Worm (Caenorhabditis elegans): ENCODE results near the gene T19D2.13.

Gene T19D2.13

DNA sequence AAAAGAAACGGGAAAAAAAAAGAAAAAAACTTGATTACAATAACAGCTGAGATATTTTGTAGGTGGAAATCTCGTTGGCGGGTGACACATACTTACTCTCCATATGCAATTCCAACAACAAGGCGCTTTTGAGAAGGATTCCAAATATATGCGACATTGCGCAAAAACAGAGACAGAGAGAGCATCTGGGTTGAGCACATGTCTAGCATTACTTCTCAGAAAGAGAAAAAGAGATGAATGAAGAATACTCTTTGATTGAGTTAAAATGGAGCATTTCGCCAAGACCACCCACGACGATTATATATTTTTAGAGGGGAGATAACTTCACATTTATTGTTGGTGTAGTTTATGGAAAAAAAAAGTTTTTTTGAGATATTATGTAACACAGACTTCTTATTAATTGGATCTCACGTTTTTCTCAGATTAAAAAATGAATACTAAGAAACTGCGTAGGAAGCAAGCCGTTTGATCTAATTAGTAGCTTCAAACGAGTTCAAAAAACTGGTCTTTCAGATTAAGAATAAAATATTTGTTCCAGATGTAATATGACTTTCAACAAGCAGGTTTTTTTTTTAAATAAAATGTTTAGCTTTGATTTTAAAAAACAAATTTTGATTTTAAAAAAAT, 2.9 kb upstream of the T19D2.13 start:
- TF ChIP-seq unc-42 (tag; optimal IDR thresholded peaks at IDR 0.05) (peak; percentile 38), nfya-1 (tag; optimal IDR thresholded peaks at IDR 0.05) (no peak)

DNA sequence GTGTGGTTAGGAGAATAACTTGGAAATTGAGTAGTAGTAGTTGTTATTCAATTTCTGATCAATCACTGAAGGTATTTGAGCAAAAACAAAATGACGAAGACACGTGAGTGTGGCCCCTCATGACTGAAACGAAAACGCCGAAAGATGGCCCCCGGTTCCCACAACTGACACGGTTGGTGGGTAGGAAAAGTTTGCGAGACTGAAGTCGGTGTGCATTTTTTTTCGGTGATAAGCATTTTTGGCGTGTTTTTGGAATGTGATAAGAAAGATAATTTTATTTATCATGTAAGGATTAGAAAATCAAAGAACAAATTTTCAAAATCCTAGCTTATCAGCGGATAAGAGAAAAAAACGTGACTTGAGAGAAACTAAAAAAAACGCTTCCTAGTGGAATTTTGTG, 1.9 kb upstream of the T19D2.13 start:
- TF ChIP-seq sox-2 (GFP tag; IDR thresholded peaks at IDR 0.05) (no peak), ztf-16 (tag; optimal IDR thresholded peaks at IDR 0.05) (no peak), elt-2 (tag; optimal IDR thresholded peaks at IDR 0.05) (peak; percentile 35)

DNA sequence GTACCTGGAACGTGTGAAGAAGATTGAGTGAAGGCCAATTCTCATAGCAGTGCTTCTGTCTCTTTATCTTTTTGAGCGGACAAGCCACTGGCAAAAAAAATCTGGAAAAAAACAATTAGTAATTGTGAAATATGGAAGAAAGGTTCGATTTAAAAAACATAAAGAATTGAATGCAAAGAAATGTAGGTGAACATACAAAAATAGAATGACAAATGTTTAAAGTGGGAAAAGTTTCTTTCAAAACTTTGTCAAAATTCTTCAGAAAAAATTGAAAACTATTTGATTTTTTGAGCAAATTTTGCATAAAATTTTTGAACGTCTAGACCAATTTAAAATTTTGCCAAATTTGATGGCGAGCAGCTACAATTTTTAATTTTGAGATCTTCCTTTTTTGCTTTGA, 1.0 kb upstream of the T19D2.13 start, which contains the start of gene ptp-4A2:
Gene ptp-4A2 (minus strand): TSS at position 101 of the 400 bp plus-strand sequence.
- TF ChIP-seq ceh-14 (tag; optimal IDR thresholded peaks at IDR 0.05), result no peak
- no peak for TF ChIP-seq lin-11 (tag; optimal IDR thresholded peaks at IDR 0.05)
- TF ChIP-seq fkh-6 (tag; optimal IDR thresholded peaks at IDR 0.05), result no peak
- TF ChIP-seq ceh-2 (tag; optimal IDR thresholded peaks at IDR 0.05), result no peak
- TF ChIP-seq ceh-34 (tag; optimal IDR thresholded peaks at IDR 0.05), result no peak
- TF ChIP-seq ahr-1 (tag; optimal IDR thresholded peaks at IDR 0.05), result no peak
- TF ChIP-seq sdc-2 (tag; optimal IDR thresholded peaks at IDR 0.05), result no peak
- TF ChIP-seq pat-9 (tag; optimal IDR thresholded peaks at IDR 0.05), result no peak
- no peak for TF ChIP-seq ceh-22 (tag; optimal IDR thresholded peaks at IDR 0.05)
- no peak for TF ChIP-seq ceh-31 (tag; optimal IDR thresholded peaks at IDR 0.05)
- TF ChIP-seq eyg-1 (tag; optimal IDR thresholded peaks at IDR 0.05), result no peak

DNA sequence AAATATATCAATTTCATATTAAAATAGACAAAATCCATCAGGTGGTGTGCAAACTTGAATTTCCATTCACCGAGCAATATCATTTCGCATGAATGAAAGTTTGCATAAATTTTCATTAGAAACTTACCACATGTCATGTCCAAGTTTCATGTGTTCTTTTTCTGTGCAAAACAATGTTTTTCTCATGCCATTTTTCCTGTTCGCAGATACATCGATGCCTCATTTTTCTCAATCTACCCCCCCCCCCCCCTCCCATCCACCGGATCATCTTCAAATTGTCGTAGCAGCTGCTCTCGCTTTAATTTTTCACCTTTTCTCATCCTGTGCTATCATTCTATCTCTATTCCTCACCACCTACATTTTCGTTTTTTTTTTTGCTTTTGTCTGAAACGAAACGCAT, 3.2 kb downstream of the T19D2.13 start, which contains the start of gene T19D2.3:
Gene T19D2.3 (plus strand): TSS at position 301 of the 400 bp plus-strand sequence.
- no peak for TF ChIP-seq ceh-45 (GFP tag; IDR thresholded peaks at IDR 0.05)
- no peak for TF ChIP-seq sox-4 (tag; optimal IDR thresholded peaks at IDR 0.05)

DNA sequence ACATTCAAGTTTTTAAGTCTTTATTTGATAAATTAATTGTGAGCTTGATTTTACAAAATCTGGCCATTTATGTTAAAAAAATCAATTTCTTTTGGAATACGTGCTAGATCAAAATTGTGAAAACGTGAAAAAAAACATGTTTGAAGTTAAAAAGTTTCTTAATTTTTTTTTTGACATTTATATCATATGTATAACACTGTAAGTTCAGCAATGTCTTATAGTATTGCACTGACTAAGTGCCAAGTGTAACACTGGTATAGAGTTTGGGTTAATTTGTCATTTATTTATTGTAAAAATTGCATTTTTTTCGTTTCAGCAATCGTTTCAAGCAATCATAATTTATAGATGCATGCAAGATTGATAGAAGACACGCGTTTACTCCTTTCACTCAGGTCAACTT, 4.3 kb downstream of the T19D2.13 start:
- TF ChIP-seq ceh-24 (tag; optimal IDR thresholded peaks at IDR 0.05) (no peak), ztf-16 (tag; optimal IDR thresholded peaks at IDR 0.05) (no peak), hlh-13 (GFP tag; optimal IDR thresholded peaks at IDR 0.05) (no peak), npax-4 (tag; optimal IDR thresholded peaks at IDR 0.05) (no peak), ama-1 (optimal IDR thresholded peaks at IDR 0.05) (no peak), Y22D7AL.16 (tag; optimal IDR thresholded peaks at IDR 0.05) (no peak)

DNA sequence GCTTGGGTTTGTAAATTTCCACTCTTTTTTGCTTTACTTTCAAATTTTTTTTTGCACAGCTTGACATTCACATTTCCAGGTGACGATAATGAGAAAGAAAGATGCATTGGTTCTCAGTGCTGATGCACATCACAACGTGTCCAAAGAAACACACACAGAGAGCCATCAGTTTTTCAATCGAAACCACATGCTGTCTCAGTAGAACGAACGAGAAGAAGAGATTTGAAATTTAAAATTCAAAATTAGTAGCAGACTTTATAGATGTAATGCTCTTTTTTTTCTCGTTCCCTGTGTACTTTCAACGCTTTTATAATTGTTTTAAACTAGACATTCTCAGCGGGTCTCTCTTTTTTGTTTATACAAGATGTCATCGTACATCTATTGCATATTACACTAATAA, 4.7 kb downstream of the T19D2.13 start:
- TF ChIP-seq fax-1 (tag; optimal IDR thresholded peaks at IDR 0.05) (no peak), T23F11.4 (GFP tag; optimal IDR thresholded peaks at IDR 0.05) (no peak), rnt-1 (tag; optimal IDR thresholded peaks at IDR 0.05) (no peak), ttx-3 (tag; optimal IDR thresholded peaks at IDR 0.05) (no peak), nfya-1 (tag; optimal IDR thresholded peaks at IDR 0.05) (no peak), ceh-19 (GFP tag; optimal IDR thresholded peaks at IDR 0.05) (no peak), C08G9.2 (tag; optimal IDR thresholded peaks at IDR 0.05) (no peak), che-1 (tag; optimal IDR thresholded peaks at IDR 0.05) (no peak), K02D7.2 (tag; optimal IDR thresholded peaks at IDR 0.05) (no peak), hlh-15 (tag; optimal IDR thresholded peaks at IDR 0.05) (no peak), sox-2 (GFP tag; IDR thresholded peaks at IDR 0.05) (no peak), hlh-13 (GFP tag; optimal IDR thresholded peaks at IDR 0.05) (no peak), ceh-30 (tag; optimal IDR thresholded peaks at IDR 0.05) (no peak), pha-4 (tag; optimal IDR thresholded peaks at IDR 0.05) (no peak), npax-4 (tag; optimal IDR thresholded peaks at IDR 0.05) (no peak), ceh-31 (tag; optimal IDR thresholded peaks at IDR 0.05) (no peak), elt-4 (tag; optimal IDR thresholded peaks at IDR 0.05) (no peak), nhr-11 (tag; optimal IDR thresholded peaks at IDR 0.05) (no peak), K09A11.1 (tag; optimal IDR thresholded peaks at IDR 0.05; ENCODE audit: insufficient read depth) (no peak), ceh-45 (GFP tag; IDR thresholded peaks at IDR 0.05) (no peak)
